Worm (Caenorhabditis elegans) whole organism, mixed stage, embryonic: ENCODE measurements around the gene gck-3.

ENCODE experiments used
- drap-1 ChIP-seq: fragments of 200-800 bp; sonication (Bioruptor generic); optimal IDR thresholded peaks from 3 replicates; lab custom pipeline; 2018; ENCODE audit warnings: mild to moderate bottlenecking, missing genetic modification characterization, missing compliant biosample characterization
- hlh-1 ChIP-seq: fragments of 150-350 bp; optimal IDR thresholded peaks from 2 replicates; lab custom pipeline; 2014; ENCODE audit warnings: missing biosample characterization, missing genetic modification reagents, missing genetic modification characterization
- nhr-237 ChIP-seq: fragments of 150-350 bp; optimal IDR thresholded peaks from 2 replicates; lab custom pipeline; 2014; ENCODE audit warnings: missing biosample characterization, missing genetic modification characterization
- nhr-28 ChIP-seq: fragments of 150-350 bp; optimal IDR thresholded peaks from 2 replicates; lab custom pipeline; 2014; ENCODE audit warnings: missing biosample characterization, missing genetic modification characterization
- pha-4 ChIP-seq: fragments of 150-350 bp; optimal IDR thresholded peaks from 2 replicates; lab custom pipeline; 2018; ENCODE audit warnings: missing biosample characterization, missing genetic modification reagents, missing genetic modification characterization
- snpc-4 ChIP-seq: fragments of 150-350 bp; optimal IDR thresholded peaks from 2 replicates; lab custom pipeline; 2014; ENCODE audit warnings: missing biosample characterization, missing genetic modification characterization
- unc-62 ChIP-seq: fragments of 150-350 bp; optimal IDR thresholded peaks from 2 replicates; lab custom pipeline; 2014; ENCODE audit warnings: missing biosample characterization, missing genetic modification reagents, missing genetic modification characterization

ce11 chrV:18003876-18004275 is 37.2 kb upstream of the gck-3 start:
- TF ChIP-seq pha-4 (no peak), snpc-4 (no peak), nhr-237 (tag; lab: Kevin White, UChicago) (no peak), unc-62 (GFP tag; lab: Kevin White, UChicago) (no peak), hlh-1 (tag; lab: Kevin White, UChicago) (no peak), nhr-28 (tag; lab: Kevin White, UChicago) (no peak), drap-1 (GFP tag; lab: Kevin White, UChicago) (no peak)
